Fruit fly (Drosophila melanogaster): Measurements from ENCODE around the gene rsh.

dm6 chrX:13087333-13087828 lies 99.0 kb downstream of the rsh start:
- TF ChIP-seq CTCF (optimal IDR thresholded peaks at IDR 0.05) = no peak
- TF ChIP-seq CG8478 (optimal IDR thresholded peaks at IDR 0.05) = no peak

Measured in S2 (cell line).